Fruit fly (Drosophila melanogaster) whole organism, wandering third instar larva: ENCODE data around the gene CG7953.

ENCODE experiments used
- Abd-B ChIP-seq: fragments of >200 bp; optimal IDR thresholded peaks from 2 replicates; lab custom pipeline; 2017; ENCODE audit warnings: missing biosample characterization, missing genetic modification characterization
- CG32264 ChIP-seq: fragments of 200-800 bp; sonication (Bioruptor generic); optimal IDR thresholded peaks from 2 replicates; lab custom pipeline; 2016; ENCODE audit warnings: missing biosample characterization, missing genetic modification characterization
- CG9705 ChIP-seq: fragments of 200-800 bp; sonication (Bioruptor generic); optimal IDR thresholded peaks from 2 replicates; lab custom pipeline; 2018; ENCODE audit warnings: missing biosample characterization, mild to moderate bottlenecking, missing genetic modification characterization
- CrebA ChIP-seq: fragments of 200-800 bp; sonication (Bioruptor generic); optimal IDR thresholded peaks from 2 replicates; lab custom pipeline; 2016; ENCODE audit warnings: missing biosample characterization, mild to moderate bottlenecking, missing genetic modification characterization, borderline replicate concordance
- Dfd ChIP-seq: fragments of >200 bp; optimal IDR thresholded peaks from 2 replicates; lab custom pipeline; 2017; ENCODE audit warnings: missing biosample characterization, missing genetic modification characterization
- Dif ChIP-seq: fragments of 200-275, 200-300 bp; sonication (Bioruptor generic); optimal IDR thresholded peaks from 2 replicates; lab custom pipeline; 2018; ENCODE audit warnings: missing biosample characterization, missing genetic modification characterization; ENCODE audit not compliant: partially characterized antibody
- GATAd ChIP-seq: sonication (Bioruptor generic); optimal IDR thresholded peaks from 2 replicates; lab custom pipeline; 2016; ENCODE audit warnings: missing biosample characterization, missing genetic modification characterization
- HLH106 ChIP-seq: fragments of 200-800 bp; optimal IDR thresholded peaks from 3 replicates; lab custom pipeline; 2019; ENCODE audit warnings: missing biosample characterization, mild to moderate bottlenecking, missing genetic modification characterization, moderate library complexity
- Hr78 ChIP-seq: fragments of >200 bp; optimal IDR thresholded peaks from 2 replicates; lab custom pipeline; 2017; ENCODE audit warnings: missing biosample characterization, missing genetic modification characterization
- Hr83 ChIP-seq: fragments of 200-300 bp; sonication (Bioruptor generic); optimal IDR thresholded peaks from 2 replicates; lab custom pipeline; 2016; ENCODE audit warnings: missing biosample characterization, mild to moderate bottlenecking, missing genetic modification characterization, moderate library complexity; ENCODE audit not compliant: poor library complexity, severe bottlenecking
- Jra ChIP-seq: sonication (Bioruptor generic); optimal IDR thresholded peaks from 2 replicates; lab custom pipeline; 2016; ENCODE audit warnings: missing biosample characterization, missing genetic modification characterization
- Mio ChIP-seq: sonication (Bioruptor generic); optimal IDR thresholded peaks from 2 replicates; lab custom pipeline; 2016; ENCODE audit warnings: missing biosample characterization, missing genetic modification characterization
- Myc ChIP-seq: fragments of >200 bp; optimal IDR thresholded peaks from 2 replicates; lab custom pipeline; 2017
- N ChIP-seq: fragments of >200 bp; optimal IDR thresholded peaks from 2 replicates; lab custom pipeline; 2018; ENCODE audit warnings: missing biosample characterization, missing external identifiers, missing genetic modification characterization
- OdsH ChIP-seq: fragments of 200-800 bp; sonication (Bioruptor generic); optimal IDR thresholded peaks from 2 replicates; lab custom pipeline; 2016; ENCODE audit warnings: missing biosample characterization, mild to moderate bottlenecking, missing genetic modification characterization
- Rel ChIP-seq, 2 experiments: fragments of 200-800 bp; sonication (Bioruptor generic) in 1 of 2; optimal IDR thresholded peaks; 2 replicates in 1 of 2; 3 replicates in 1 of 2; lab custom pipeline; 2016 to 2019; ENCODE audit warnings: mild to moderate bottlenecking in 2 of 2, missing biosample characterization in 2 of 2, missing genetic modification characterization in 2 of 2, moderate library complexity in 1 of 2
- Sp1 ChIP-seq: fragments of 200-800 bp; sonication (Bioruptor generic); optimal IDR thresholded peaks from 3 replicates; lab custom pipeline; 2019; ENCODE audit warnings: missing biosample characterization, mild to moderate bottlenecking, missing genetic modification characterization, moderate library complexity
- Vsx2 ChIP-seq: fragments of 200-300, 225-300 bp; sonication (Bioruptor generic); optimal IDR thresholded peaks from 2 replicates; lab custom pipeline; 2018; ENCODE audit warnings: missing biosample characterization, missing genetic modification characterization; ENCODE audit not compliant: partially characterized antibody
- br ChIP-seq: fragments of 200-800 bp; sonication (Bioruptor generic); optimal IDR thresholded peaks from 2 replicates; lab custom pipeline; 2016; ENCODE audit warnings: missing biosample characterization, missing genetic modification characterization
- brk ChIP-seq: fragments of 200-800 bp; sonication (Bioruptor generic); optimal IDR thresholded peaks from 2 replicates; lab custom pipeline; 2016; ENCODE audit warnings: missing biosample characterization, mild to moderate bottlenecking, missing genetic modification characterization
- dl ChIP-seq, 2 experiments: fragments of 175-275, 200-275 bp in 1 of 2; fragments of 200-275 bp in 1 of 2; sonication (Bioruptor generic); optimal IDR thresholded peaks; lab custom pipeline; 2018; ENCODE audit warnings: mild to moderate bottlenecking in 2 of 2, missing biosample characterization in 2 of 2, missing genetic modification characterization in 2 of 2, moderate library complexity in 2 of 2; ENCODE audit not compliant: partially characterized antibody in 2 of 2, insufficient read depth in 1 of 2
- dmrt93B ChIP-seq: fragments of 200-800 bp; sonication (Bioruptor generic); optimal IDR thresholded peaks from 2 replicates; lab custom pipeline; 2018; ENCODE audit warnings: missing biosample characterization, mild to moderate bottlenecking, missing genetic modification characterization
- dsf ChIP-seq: sonication (Bioruptor generic); optimal IDR thresholded peaks from 2 replicates; lab custom pipeline; 2016; ENCODE audit warnings: missing biosample characterization, missing genetic modification characterization, borderline replicate concordance
- ey ChIP-seq: fragments of 200-800 bp; sonication (Bioruptor generic); optimal IDR thresholded peaks from 2 replicates; lab custom pipeline; 2016; ENCODE audit warnings: missing biosample characterization, missing genetic modification characterization
- foxo ChIP-seq, 2 experiments: fragments of 200-800 bp; sonication (Bioruptor generic); optimal IDR thresholded peaks; 2 replicates in 1 of 2; 3 replicates in 1 of 2; lab custom pipeline; 2016 to 2017; ENCODE audit warnings: missing biosample characterization in 2 of 2, missing genetic modification characterization in 2 of 2
- fru ChIP-seq: fragments of 200-800 bp; sonication (Bioruptor generic); optimal IDR thresholded peaks from 3 replicates; lab custom pipeline; 2016; ENCODE audit warnings: missing biosample characterization, mild to moderate bottlenecking, missing genetic modification characterization
- h ChIP-seq: fragments of 200-800 bp; sonication (Bioruptor generic); optimal IDR thresholded peaks from 3 replicates; lab custom pipeline; 2016; ENCODE audit warnings: missing biosample characterization, mild to moderate bottlenecking, missing genetic modification characterization
- jim ChIP-seq: fragments of 175-275, 200-325 bp; sonication (Bioruptor generic); optimal IDR thresholded peaks from 2 replicates; lab custom pipeline; 2016; ENCODE audit warnings: missing biosample characterization, mild to moderate bottlenecking, missing genetic modification characterization
- lola ChIP-seq: fragments of >200 bp; optimal IDR thresholded peaks from 2 replicates; lab custom pipeline; 2017; ENCODE audit warnings: missing biosample characterization, missing genetic modification characterization
- pan ChIP-seq: fragments of >200 bp; optimal IDR thresholded peaks from 2 replicates; lab custom pipeline; 2017
- psq ChIP-seq: fragments of 200-800 bp; sonication (Bioruptor generic); optimal IDR thresholded peaks from 3 replicates; lab custom pipeline; 2017; ENCODE audit warnings: missing biosample characterization, mild to moderate bottlenecking, missing genetic modification characterization, moderate library complexity
- rgr ChIP-seq: fragments of 200-800 bp; sonication (Bioruptor generic); optimal IDR thresholded peaks from 3 replicates; lab custom pipeline; 2016; ENCODE audit warnings: missing biosample characterization, mild to moderate bottlenecking, missing genetic modification characterization
- sage ChIP-seq: fragments of 200-800 bp; sonication (Bioruptor generic); optimal IDR thresholded peaks from 2 replicates; lab custom pipeline; 2016; ENCODE audit warnings: missing biosample characterization, mild to moderate bottlenecking, missing genetic modification characterization
- sv ChIP-seq: fragments of 200-800 bp; sonication (Bioruptor generic); optimal IDR thresholded peaks from 3 replicates; lab custom pipeline; 2016; ENCODE audit warnings: missing biosample characterization, missing genetic modification characterization
- tai ChIP-seq: sonication (Bioruptor generic); optimal IDR thresholded peaks from 2 replicates; lab custom pipeline; 2016; ENCODE audit warnings: missing biosample characterization, missing genetic modification characterization
- usp ChIP-seq: fragments of >200 bp; optimal IDR thresholded peaks from 2 replicates; lab custom pipeline; 2017; ENCODE audit warnings: missing biosample characterization, missing genetic modification characterization
- woc ChIP-seq: sonication (Bioruptor generic); optimal IDR thresholded peaks from 2 replicates; lab custom pipeline; 2016; ENCODE audit warnings: missing biosample characterization, mild to moderate bottlenecking, missing genetic modification characterization

CG7953 gene

dm6 chr2L:13803805-13804560, 43.7 kb upstream of the CG7953 start:
- TF ChIP-seq Hr78 (GFP tag; lab: Kevin White, UChicago) (no peak), foxo (GFP tag; optimal IDR thresholded peaks at IDR 0.05; lab: Kevin White, UChicago) (peak in 1 of 2 experiments; percentile 4), CrebA (no peak), br (GFP tag; lab: Kevin White, UChicago) (peak; percentile 44), GATAd (GFP tag; lab: Kevin White, UChicago) (no peak), HLH106 (no peak), sv (GFP tag; lab: Kevin White, UChicago) (no peak), woc (GFP tag; lab: Kevin White, UChicago) (no peak), brk (GFP tag; lab: Kevin White, UChicago) (no peak), Rel (GFP tag; optimal IDR thresholded peaks at IDR 0.05; lab: Kevin White, UChicago) (no peak), Rel (tag; optimal IDR thresholded peaks at IDR 0.05; lab: Kevin White, UChicago) (peak; percentile 52), h (GFP tag; lab: Kevin White, UChicago) (no peak), Dfd (no peak)
- TF ChIP-seq, all 38 proteins: peak for 3

- no peak for TF ChIP-seq Hr78 (GFP tag; lab: Kevin White, UChicago)
- no peak for TF ChIP-seq Rel (GFP tag; optimal IDR thresholded peaks at IDR 0.05; lab: Kevin White, UChicago)
- TF ChIP-seq Rel (tag; optimal IDR thresholded peaks at IDR 0.05; lab: Kevin White, UChicago), result peak; percentile 8
- peak; percentile 10 for TF ChIP-seq Hr83 (GFP tag; lab: Kevin White, UChicago)
- no peak for TF ChIP-seq CG32264 (GFP tag; lab: Kevin White, UChicago)
- peak; percentile 4 for TF ChIP-seq Dif (GFP tag; lab: Kevin White, UChicago)
Measured at dm6 chr2L:13804561-13805067, 43.1 kb upstream of the CG7953 start.

dm6 chr2L:13805170-13805569, 42.6 kb upstream of the CG7953 start:
- TF ChIP-seq CrebA (no peak), br (GFP tag; lab: Kevin White, UChicago) (no peak), dsf (GFP tag; lab: Kevin White, UChicago) (no peak), foxo (GFP tag; optimal IDR thresholded peaks at IDR 0.05; lab: Kevin White, UChicago) (no peak), fru (GFP tag; lab: Kevin White, UChicago) (no peak), Hr78 (GFP tag; lab: Kevin White, UChicago) (no peak), Jra (GFP tag; lab: Kevin White, UChicago) (no peak), lola (GFP tag; lab: Kevin White, UChicago) (no peak), h (GFP tag; lab: Kevin White, UChicago) (no peak), Rel (GFP tag; optimal IDR thresholded peaks at IDR 0.05; lab: Kevin White, UChicago) (no peak), Rel (tag; optimal IDR thresholded peaks at IDR 0.05; lab: Kevin White, UChicago) (no peak)
- TF ChIP-seq, all 38 proteins: peak for 0

- TF ChIP-seq pan (no peak), Myc (lab: Kevin White, UChicago) (no peak), GATAd (GFP tag; lab: Kevin White, UChicago) (no peak), OdsH (GFP tag; lab: Kevin White, UChicago) (peak; percentile 13), lola (GFP tag; lab: Kevin White, UChicago) (no peak), dsf (GFP tag; lab: Kevin White, UChicago) (no peak), Dif (GFP tag; lab: Kevin White, UChicago) (no peak), Mio (GFP tag; lab: Kevin White, UChicago) (no peak), brk (GFP tag; lab: Kevin White, UChicago) (no peak), usp (GFP tag; lab: Kevin White, UChicago) (no peak), h (GFP tag; lab: Kevin White, UChicago) (peak; percentile 55), HLH106 (no peak), CG9705 (GFP tag; lab: Kevin White, UChicago) (no peak), woc (GFP tag; lab: Kevin White, UChicago) (no peak), Rel (GFP tag; optimal IDR thresholded peaks at IDR 0.05; lab: Kevin White, UChicago) (no peak), Rel (tag; optimal IDR thresholded peaks at IDR 0.05; lab: Kevin White, UChicago) (no peak), sv (GFP tag; lab: Kevin White, UChicago) (no peak), Dfd (no peak), CrebA (no peak), ey (no peak), N (GFP tag; lab: Kevin White, UChicago) (no peak), Jra (GFP tag; lab: Kevin White, UChicago) (no peak), Abd-B (GFP tag; lab: Kevin White, UChicago) (no peak), Vsx2 (GFP tag; lab: Kevin White, UChicago) (no peak), psq (no peak), tai (GFP tag; lab: Kevin White, UChicago) (no peak), Hr83 (GFP tag; lab: Kevin White, UChicago) (peak; percentile 76), br (GFP tag; lab: Kevin White, UChicago) (no peak), dmrt93B (GFP tag; lab: Kevin White, UChicago) (no peak), dl (GFP tag; optimal IDR thresholded peaks at IDR 0.05; lab: Kevin White, UChicago; ENCODE audit: insufficient read depth in 1 of 2, partially characterized antibody in 2 of 2) (no peak), rgr (peak; percentile 52), jim (GFP tag; lab: Kevin White, UChicago) (no peak), sage (no peak), Hr78 (GFP tag; lab: Kevin White, UChicago) (no peak), Sp1 (no peak), foxo (GFP tag; optimal IDR thresholded peaks at IDR 0.05; lab: Kevin White, UChicago) (no peak)
Measured at dm6 chr2L:13807097-13807496, 40.6 kb upstream of the CG7953 start.
